Fruit fly (Drosophila melanogaster): ENCODE data around the gene cysu.

DNA sequence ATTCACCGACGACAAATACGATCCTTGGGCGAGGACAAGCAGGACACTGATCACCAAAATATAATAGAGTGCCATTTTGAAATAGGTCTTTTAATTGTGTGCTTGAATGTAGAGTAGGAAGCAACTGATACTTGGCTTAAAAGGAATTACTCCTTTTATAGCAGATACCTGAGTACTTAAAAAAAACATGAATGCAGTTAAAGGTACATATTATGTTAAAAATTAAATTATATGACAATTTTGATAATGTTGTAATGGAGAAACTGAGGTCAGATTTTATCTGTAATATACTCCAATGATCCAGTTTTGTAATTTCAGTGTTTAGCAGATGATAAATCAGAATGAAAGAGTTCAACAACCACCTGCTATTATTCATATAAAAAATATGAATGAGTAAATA is 3.5 kb upstream of the cysu start, which contains the start of gene CG14332:
- TF ChIP-seq EcR (GFP tag; optimal IDR thresholded peaks at IDR 0.05) (no peak), CG8159 (tag; optimal IDR thresholded peaks at IDR 0.05) (no peak), CG14655 (GFP tag; optimal IDR thresholded peaks at IDR 0.05) (no peak), gl (tag; optimal IDR thresholded peaks at IDR 0.05) (no peak), Snoo (tag; optimal IDR thresholded peaks at IDR 0.05) (no peak), CG10348 (GFP tag; IDR thresholded peaks at IDR 0.05) (no peak)

All from whole organism, pupa.